Worm (Caenorhabditis elegans) whole organism, L1 larva: ENCODE results near the gene C31C9.9.

Source experiments
- C16A3.4 ChIP-seq: fragments of 150-350 bp; optimal IDR thresholded peaks from 2 replicates; lab custom pipeline; 2014; ENCODE audit warnings: missing biosample characterization, missing genetic modification characterization
- F16B12.6 ChIP-seq: fragments of 150-350 bp; optimal IDR thresholded peaks from 2 replicates; lab custom pipeline; 2014; ENCODE audit warnings: missing biosample characterization, missing genetic modification characterization
- ceh-8 ChIP-seq: fragments of 200-800 bp; sonication (Bioruptor generic); optimal IDR thresholded peaks from 2 replicates; lab custom pipeline; 2018; ENCODE audit warnings: mild to moderate bottlenecking, missing genetic modification characterization, moderate library complexity, missing compliant biosample characterization
- ceh-88 ChIP-seq: fragments of 200-800 bp; sonication (Bioruptor generic); IDR thresholded peaks from 2 replicates; pipeline ENCODE4 v1.3.6; 2022; ENCODE audit warnings: missing genetic modification characterization, missing compliant biosample characterization
- ceh-90 ChIP-seq: sonication (generic microtip); optimal IDR thresholded peaks from 2 replicates; lab custom pipeline; 2016; ENCODE audit warnings: missing genetic modification characterization, missing compliant biosample characterization
- efl-3 ChIP-seq: fragments of 200-800 bp; sonication (Bioruptor generic); optimal IDR thresholded peaks from 2 replicates; lab custom pipeline; 2018; ENCODE audit warnings: mild to moderate bottlenecking, missing genetic modification characterization, missing compliant biosample characterization
- egl-27 ChIP-seq, 2 experiments: fragments of 150-350 bp in 1 of 2; sonication (generic microtip); optimal IDR thresholded peaks; 3 replicates each; lab custom pipeline; 2017 to 2018; ENCODE audit warnings: missing biosample characterization in 2 of 2, missing genetic modification characterization in 2 of 2, missing genetic modification reagents in 2 of 2
- elt-2 ChIP-seq: sonication (generic microtip); optimal IDR thresholded peaks from 2 replicates; lab custom pipeline; 2016; ENCODE audit warnings: missing genetic modification characterization, mild to moderate bottlenecking, inconsistent platforms, missing compliant biosample characterization, missing genetic modification reagents
- elt-3 ChIP-seq, 6 experiments: fragments of 150-350 bp in 1 of 6; sonication (generic microtip); optimal IDR thresholded peaks; 2 replicates each; lab custom pipeline; 2017 to 2018; ENCODE audit warnings: missing biosample characterization in 6 of 6, missing genetic modification characterization in 6 of 6, inconsistent platforms in 1 of 6
- fkh-8 ChIP-seq: sonication (generic microtip); optimal IDR thresholded peaks from 2 replicates; lab custom pipeline; 2016; ENCODE audit warnings: mild to moderate bottlenecking, missing genetic modification characterization, missing compliant biosample characterization
- fos-1 ChIP-seq: fragments of 150-350 bp; optimal IDR thresholded peaks from 2 replicates; lab custom pipeline; 2014; ENCODE audit warnings: missing biosample characterization, missing genetic modification characterization
- hlh-4 ChIP-seq: sonication (generic microtip); optimal IDR thresholded peaks from 2 replicates; lab custom pipeline; 2016; ENCODE audit warnings: mild to moderate bottlenecking, missing genetic modification characterization, missing compliant biosample characterization
- jun-1 ChIP-seq: fragments of 150-350 bp; optimal IDR thresholded peaks from 2 replicates; lab custom pipeline; 2014; ENCODE audit warnings: missing biosample characterization, missing genetic modification reagents, missing genetic modification characterization
- lin-13 ChIP-seq: fragments of 150-350 bp; optimal IDR thresholded peaks from 2 replicates; lab custom pipeline; 2014; ENCODE audit warnings: missing biosample characterization, missing genetic modification reagents, missing genetic modification characterization
- lin-14 ChIP-seq: fragments of 200-800 bp; sonication (Bioruptor generic); optimal IDR thresholded peaks from 2 replicates; lab custom pipeline; 2018; ENCODE audit warnings: mild to moderate bottlenecking, missing genetic modification characterization, moderate library complexity, missing compliant biosample characterization
- lin-15B ChIP-seq: fragments of 150-350 bp; sonication (generic microtip); optimal IDR thresholded peaks from 3 replicates; lab custom pipeline; 2014; ENCODE audit warnings: missing biosample characterization, missing genetic modification characterization
- lin-35 ChIP-seq, 2 experiments: fragments of 150-350 bp; optimal IDR thresholded peaks; 2 replicates each; lab custom pipeline; 2014; ENCODE audit warnings: missing biosample characterization in 2 of 2, missing genetic modification characterization in 2 of 2, missing genetic modification reagents in 2 of 2
- lin-39 ChIP-seq: fragments of 150-350 bp; optimal IDR thresholded peaks from 2 replicates; lab custom pipeline; 2014; ENCODE audit warnings: missing biosample characterization, missing genetic modification reagents, missing genetic modification characterization
- lir-3 ChIP-seq: sonication (generic microtip); optimal IDR thresholded peaks from 2 replicates; lab custom pipeline; 2016; ENCODE audit warnings: mild to moderate bottlenecking, missing genetic modification characterization, moderate library complexity, missing compliant biosample characterization; ENCODE audit not compliant: poor library complexity
- mab-9 ChIP-seq: fragments of 200-800 bp; sonication (Bioruptor generic); IDR thresholded peaks from 2 replicates; pipeline ENCODE4 v1.3.6; 2022; ENCODE audit warnings: missing genetic modification reagents, missing genetic modification characterization, missing compliant biosample characterization
- mef-2 ChIP-seq: fragments of 150-350 bp; optimal IDR thresholded peaks from 2 replicates; lab custom pipeline; 2014; ENCODE audit warnings: missing biosample characterization, missing genetic modification characterization
- nhr-11 ChIP-seq: fragments of 150-350 bp; optimal IDR thresholded peaks from 2 replicates; lab custom pipeline; 2014; ENCODE audit warnings: missing biosample characterization, missing genetic modification characterization
- nhr-20 ChIP-seq: sonication (generic microtip); optimal IDR thresholded peaks from 2 replicates; lab custom pipeline; 2016; ENCODE audit warnings: mild to moderate bottlenecking, missing genetic modification characterization, missing compliant biosample characterization
- nhr-237 ChIP-seq: fragments of 150-350 bp; optimal IDR thresholded peaks from 2 replicates; lab custom pipeline; 2014; ENCODE audit warnings: missing biosample characterization, missing genetic modification characterization
- nhr-47 ChIP-seq: sonication (generic microtip); optimal IDR thresholded peaks from 2 replicates; lab custom pipeline; 2016; ENCODE audit warnings: mild to moderate bottlenecking, missing genetic modification characterization, moderate library complexity, missing compliant biosample characterization
- nhr-71 ChIP-seq: sonication (generic microtip); optimal IDR thresholded peaks from 2 replicates; lab custom pipeline; 2016; ENCODE audit warnings: mild to moderate bottlenecking, missing genetic modification characterization, moderate library complexity, missing compliant biosample characterization
- nhr-77 ChIP-seq: fragments of 150-350 bp; optimal IDR thresholded peaks from 2 replicates; lab custom pipeline; 2014; ENCODE audit warnings: missing biosample characterization, missing genetic modification characterization
- nhr-85 ChIP-seq: sonication (generic microtip); peaks from one replicate; lab custom pipeline; 2016; ENCODE audit warnings: missing genetic modification characterization, inconsistent platforms, missing compliant biosample characterization
- pag-3 ChIP-seq: sonication (generic microtip); optimal IDR thresholded peaks from 2 replicates; lab custom pipeline; 2017; ENCODE audit warnings: missing genetic modification characterization, mild to moderate bottlenecking, missing compliant biosample characterization, antibody characterized with exemption, borderline replicate concordance; ENCODE audit not compliant: insufficient read depth
- rnt-1 ChIP-seq: sonication (generic microtip); optimal IDR thresholded peaks from 2 replicates; lab custom pipeline; 2016; ENCODE audit warnings: mild to moderate bottlenecking, missing genetic modification characterization, moderate library complexity, missing compliant biosample characterization
- skn-1 ChIP-seq: fragments of 150-350 bp; optimal IDR thresholded peaks from 2 replicates; lab custom pipeline; 2014; ENCODE audit warnings: missing biosample characterization, missing genetic modification characterization
- snu-23 ChIP-seq: sonication (generic microtip); optimal IDR thresholded peaks from 2 replicates; lab custom pipeline; 2016; ENCODE audit warnings: missing genetic modification characterization, missing compliant biosample characterization
- sup-37 ChIP-seq: fragments of 200-800 bp; sonication (Bioruptor generic); optimal IDR thresholded peaks from 2 replicates; lab custom pipeline; 2018; ENCODE audit warnings: mild to moderate bottlenecking, missing genetic modification characterization, missing compliant biosample characterization
- tlp-1 ChIP-seq: fragments of 150-350 bp; optimal IDR thresholded peaks from 2 replicates; lab custom pipeline; 2014; ENCODE audit warnings: missing biosample characterization, missing genetic modification characterization
- unc-130 ChIP-seq: fragments of 150-350 bp; optimal IDR thresholded peaks from 2 replicates; lab custom pipeline; 2017; ENCODE audit warnings: missing biosample characterization, missing genetic modification characterization, inconsistent platforms
- unc-86 ChIP-seq: sonication (generic microtip); optimal IDR thresholded peaks from 2 replicates; lab custom pipeline; 2016; ENCODE audit warnings: missing genetic modification characterization, missing compliant biosample characterization
- unc-98 ChIP-seq: fragments of 200-800 bp; sonication (Bioruptor generic); IDR thresholded peaks from 2 replicates; pipeline ENCODE4 v1.3.6; 2022; ENCODE audit warnings: missing genetic modification characterization, missing compliant biosample characterization
- zag-1 ChIP-seq: fragments of 150-350 bp; optimal IDR thresholded peaks from 2 replicates; lab custom pipeline; 2014; ENCODE audit warnings: missing biosample characterization, missing genetic modification characterization
- ztf-4 ChIP-seq: fragments of 150-350 bp; optimal IDR thresholded peaks from 2 replicates; lab custom pipeline; 2014; ENCODE audit warnings: missing biosample characterization, missing genetic modification characterization

The C31C9.9 gene

DNA sequence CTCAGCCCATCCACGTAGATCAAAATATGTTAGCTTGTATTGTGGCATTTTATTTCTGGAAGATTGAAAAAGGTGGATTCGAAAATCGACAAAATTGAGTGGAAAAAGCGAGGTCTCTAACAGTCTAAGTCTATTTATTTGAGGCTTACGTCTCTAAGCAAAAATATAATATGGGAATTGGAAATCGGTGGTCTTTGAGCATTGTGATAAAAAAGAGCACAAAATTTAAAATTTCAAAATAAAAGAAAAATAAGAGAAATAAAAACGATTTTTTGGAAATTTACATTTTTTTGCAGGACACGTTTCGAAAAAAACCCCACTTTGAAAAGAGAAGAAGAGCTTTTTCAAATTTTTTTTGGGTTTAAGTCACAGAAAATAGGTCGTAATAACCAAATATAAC, 41.7 kb upstream of the C31C9.9 start, which contains the start of gene gst-15:
TSS of gene gst-15 (minus strand) at position 101 of the 400 bp plus-strand sequence.
- TF ChIP-seq mab-9 (GFP tag; lab: Robert Waterston, UW) (no peak), lin-39 (tag; lab: Kevin White, UChicago) (no peak), nhr-47 (tag; lab: Kevin White, UChicago) (no peak), ceh-8 (no peak), unc-98 (GFP tag; lab: Robert Waterston, UW) (no peak), tlp-1 (tag; lab: Kevin White, UChicago) (no peak), lir-3 (tag; lab: Kevin White, UChicago) (no peak), jun-1 (tag; lab: Kevin White, UChicago) (no peak), nhr-11 (tag; lab: Kevin White, UChicago) (no peak), rnt-1 (tag; lab: Kevin White, UChicago) (no peak), sup-37 (GFP tag; lab: Kevin White, UChicago) (no peak), fos-1 (tag; lab: Kevin White, UChicago) (no peak)

DNA sequence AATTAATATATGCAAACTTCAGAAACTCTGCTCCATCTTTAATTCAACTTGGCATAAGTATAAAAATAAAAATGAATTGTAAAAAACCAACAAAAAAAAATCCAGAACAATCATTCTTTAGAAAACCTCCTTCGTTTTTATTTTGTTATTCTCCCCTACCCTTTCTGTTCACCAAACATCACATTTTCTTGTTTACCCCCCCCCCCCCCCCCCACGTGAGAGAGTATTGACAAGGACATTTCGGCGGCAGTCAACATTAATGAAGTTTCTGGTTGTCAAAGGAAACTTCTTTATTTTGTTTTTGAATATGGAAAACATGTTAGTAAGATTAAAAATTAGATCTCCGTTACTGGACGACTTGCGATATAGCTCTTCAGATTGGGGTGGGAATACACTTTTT, 40.3 kb upstream of the C31C9.9 start:
- TF ChIP-seq nhr-71 (tag; lab: Kevin White, UChicago) (peak; percentile 20), fkh-8 (peak; percentile 4), unc-130 (tag; lab: Kevin White, UChicago) (no peak), ceh-90 (tag; lab: Kevin White, UChicago) (no peak), nhr-85 (tag; lab: Kevin White, UChicago) (peak; percentile 84), lin-14 (peak; percentile 70), nhr-20 (tag; lab: Kevin White, UChicago) (peak; percentile 13)

DNA sequence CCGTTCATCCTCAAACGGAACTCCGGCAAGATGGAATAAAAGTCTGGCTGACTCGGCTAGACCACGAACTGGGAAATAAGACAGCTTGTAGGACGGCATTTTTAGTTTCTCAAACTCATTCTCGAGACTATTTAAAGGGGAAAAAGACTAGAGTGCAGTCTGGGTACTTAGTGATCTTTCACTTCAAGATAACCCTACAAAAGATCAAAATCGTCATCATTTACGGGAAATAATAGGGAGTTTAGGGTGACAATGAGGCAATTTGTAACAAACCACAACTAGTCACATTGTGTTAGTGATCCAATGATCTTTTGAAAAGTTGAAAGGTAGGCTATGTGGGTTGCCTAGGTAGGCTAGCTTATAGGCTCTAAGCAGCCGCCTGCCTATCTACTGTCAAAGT, 38.8 kb upstream of the C31C9.9 start, which contains the start of gene gst-14:
TSS of gene gst-14 (minus strand) at position 101 of the 400 bp plus-strand sequence.
- TF ChIP-seq nhr-71 (tag; lab: Kevin White, UChicago), result peak; percentile 12
- TF ChIP-seq unc-86, result no peak
- TF ChIP-seq nhr-20 (tag; lab: Kevin White, UChicago), result peak; percentile 72
- TF ChIP-seq lin-39 (tag; lab: Kevin White, UChicago), result no peak

DNA sequence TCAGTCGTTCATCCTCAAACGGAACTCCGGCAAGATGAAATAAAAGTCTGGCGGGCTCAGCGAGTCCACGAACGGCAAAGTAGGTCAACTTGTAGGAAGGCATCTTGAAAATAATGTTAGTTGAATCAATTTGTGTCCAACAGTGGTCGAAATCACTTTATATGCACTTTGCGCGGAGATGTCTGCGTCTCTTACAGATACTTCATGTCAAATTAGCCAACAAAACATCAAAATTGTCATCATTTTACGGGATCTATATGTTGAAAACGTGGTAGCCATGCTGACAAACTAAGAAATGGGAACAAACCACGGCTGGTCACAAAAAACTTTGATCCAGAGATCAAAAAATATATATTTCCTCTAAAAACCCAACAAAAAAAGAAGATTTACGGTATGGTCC, 37.0 kb upstream of the C31C9.9 start, which contains the start of gene gst-12:
TSS of gene gst-12 (minus strand) at position 254 of the 400 bp plus-strand sequence.
- TF ChIP-seq nhr-85 (tag; lab: Kevin White, UChicago), result peak; percentile 77
- TF ChIP-seq ztf-4 (tag; lab: Kevin White, UChicago), result no peak
- TF ChIP-seq fkh-8, result peak; percentile 2
- no peak for TF ChIP-seq ceh-88
- TF ChIP-seq unc-86, result no peak
- no peak for TF ChIP-seq lin-35 (GFP tag; optimal IDR thresholded peaks at IDR 0.05; lab: Kevin White, UChicago)
- TF ChIP-seq F16B12.6 (tag; lab: Kevin White, UChicago), result no peak
- peak; percentile 4 for TF ChIP-seq snu-23 (GFP tag; lab: Kevin White, UChicago)
- no peak for TF ChIP-seq lin-15B (tag; lab: Kevin White, UChicago)
- TF ChIP-seq ceh-90 (tag; lab: Kevin White, UChicago), result no peak
- no peak for TF ChIP-seq elt-3 (tag; optimal IDR thresholded peaks at IDR 0.05; lab: Kevin White, UChicago)
- TF ChIP-seq nhr-77 (tag; lab: Kevin White, UChicago), result no peak
- no peak for TF ChIP-seq egl-27 (tag; optimal IDR thresholded peaks at IDR 0.05; lab: Kevin White, UChicago)
- no peak for TF ChIP-seq nhr-47 (tag; lab: Kevin White, UChicago)
- TF ChIP-seq hlh-4 (tag; lab: Kevin White, UChicago), result no peak
- TF ChIP-seq jun-1 (tag; lab: Kevin White, UChicago), result no peak
- no peak for TF ChIP-seq efl-3 (GFP tag; lab: Kevin White, UChicago)
- TF ChIP-seq mef-2, result no peak
- no peak for TF ChIP-seq elt-2 (tag; lab: Kevin White, UChicago)
- TF ChIP-seq skn-1 (tag; lab: Kevin White, UChicago), result peak; percentile 86
- TF ChIP-seq lin-14, result peak; percentile 50
- peak; percentile 71 for TF ChIP-seq nhr-20 (tag; lab: Kevin White, UChicago)
- TF ChIP-seq nhr-237 (tag; lab: Kevin White, UChicago), result no peak
- no peak for TF ChIP-seq lin-13
- TF ChIP-seq nhr-71 (tag; lab: Kevin White, UChicago), result peak; percentile 29
- TF ChIP-seq zag-1 (tag; lab: Kevin White, UChicago), result no peak
- TF ChIP-seq C16A3.4 (tag; lab: Kevin White, UChicago), result no peak
- no peak for TF ChIP-seq pag-3 (tag; lab: Kevin White, UChicago)
